Worm (Caenorhabditis elegans) whole organism, L1 larva: ENCODE measurements around the gene F26A10.2.

Experiments used
- ama-1 ChIP-seq: fragments of 150-350 bp; optimal IDR thresholded peaks from 2 replicates; lab custom pipeline; 2014
- ceh-82 ChIP-seq, 3 experiments: fragments of 150-350 bp in 1 of 3; sonication (generic microtip) in 2 of 3; optimal IDR thresholded peaks; 2 replicates each; lab custom pipeline; 2014 to 2017; ENCODE audit warnings: missing biosample characterization in 3 of 3, missing genetic modification characterization in 3 of 3
- elt-3 ChIP-seq, 6 experiments: fragments of 150-350 bp in 1 of 6; sonication (generic microtip); optimal IDR thresholded peaks; 2 replicates each; lab custom pipeline; 2017 to 2018; ENCODE audit warnings: missing biosample characterization in 6 of 6, missing genetic modification characterization in 6 of 6, inconsistent platforms in 1 of 6
- lsy-2 ChIP-seq, 2 experiments: fragments of 150-350 bp; optimal IDR thresholded peaks; 2 replicates each; lab custom pipeline; 2014; ENCODE audit warnings: missing biosample characterization in 2 of 2, missing genetic modification characterization in 2 of 2
- nhr-76 ChIP-seq: sonication (generic microtip); optimal IDR thresholded peaks from 2 replicates; lab custom pipeline; 2017; ENCODE audit warnings: missing biosample characterization, missing genetic modification characterization
- nhr-85 ChIP-seq: sonication (generic microtip); peaks from one replicate; lab custom pipeline; 2016; ENCODE audit warnings: missing genetic modification characterization, inconsistent platforms, missing compliant biosample characterization
- pqm-1 ChIP-seq: sonication (generic microtip); optimal IDR thresholded peaks from 3 replicates; lab custom pipeline; 2017; ENCODE audit warnings: missing biosample characterization, missing genetic modification characterization
- rnt-1 ChIP-seq: sonication (generic microtip); optimal IDR thresholded peaks from 2 replicates; lab custom pipeline; 2016; ENCODE audit warnings: mild to moderate bottlenecking, missing genetic modification characterization, moderate library complexity, missing compliant biosample characterization

- TF ChIP-seq pqm-1 (tag; lab: Kevin White, UChicago) (no peak), lsy-2 (tag; optimal IDR thresholded peaks at IDR 0.05; lab: Kevin White, UChicago) (peak; percentile 11 to 43), ceh-82 (tag; optimal IDR thresholded peaks at IDR 0.05; lab: Kevin White, UChicago) (peak in 1 of 3 experiments; percentile 35), nhr-76 (tag; lab: Kevin White, UChicago) (no peak), nhr-85 (tag; lab: Kevin White, UChicago) (peak; percentile 91), rnt-1 (tag; lab: Kevin White, UChicago) (peak; percentile 23), ama-1 (lab: Kevin White, UChicago) (no peak), elt-3 (tag; optimal IDR thresholded peaks at IDR 0.05; lab: Kevin White, UChicago) (peak in 4 of 6 experiments; percentile 4 to 85 (median 22))
These were observed 16.4 kb upstream of the F26A10.2 start for ce11 chrX:7661628-7662027.
